Fruit fly (Drosophila melanogaster) whole organism, prepupa: ENCODE results near the gene vito.

Experiments
- Blimp-1 ChIP-seq: fragments of 200-800 bp; sonication (Bioruptor generic); optimal IDR thresholded peaks from 3 replicates; lab custom pipeline; 2017; ENCODE audit warnings: missing biosample characterization, missing genetic modification characterization, mild to moderate bottlenecking, moderate library complexity, missing genetic modification reagents
- CG11762 ChIP-seq: fragments of 200-800 bp; sonication (Bioruptor generic); optimal IDR thresholded peaks from 3 replicates; lab custom pipeline; 2016; ENCODE audit warnings: missing biosample characterization, missing genetic modification characterization; ENCODE audit not compliant: insufficient read depth
- CG11902 ChIP-seq: fragments of 200-800 bp; sonication (Bioruptor generic); optimal IDR thresholded peaks from 3 replicates; lab custom pipeline; 2016; ENCODE audit warnings: missing biosample characterization, missing genetic modification characterization
- CG15336 ChIP-seq: fragments of 200-800 bp; sonication (Bioruptor generic); IDR thresholded peaks from 2 replicates; pipeline ENCODE4 v1.3.6; 2022; ENCODE audit warnings: missing biosample characterization, missing genetic modification characterization
- CG1621 ChIP-seq: fragments of 200-800 bp; sonication (Bioruptor generic); optimal IDR thresholded peaks from 3 replicates; lab custom pipeline; 2018; ENCODE audit warnings: missing biosample characterization, mild to moderate bottlenecking, missing genetic modification characterization
- CG3032 ChIP-seq: fragments of 200-800 bp; optimal IDR thresholded peaks from 2 replicates; lab custom pipeline; 2019; ENCODE audit warnings: missing biosample characterization, mild to moderate bottlenecking, missing genetic modification characterization, moderate library complexity
- CG31627 ChIP-seq: fragments of 200-800 bp; sonication (Bioruptor generic); optimal IDR thresholded peaks from 3 replicates; lab custom pipeline; 2016; ENCODE audit warnings: missing biosample characterization, missing genetic modification characterization
- CG32006 ChIP-seq: fragments of 200-800 bp; sonication (Bioruptor generic); optimal IDR thresholded peaks from 3 replicates; lab custom pipeline; 2017; ENCODE audit warnings: missing biosample characterization, mild to moderate bottlenecking, missing genetic modification characterization
- CG34406 ChIP-seq: fragments of 200-800 bp; sonication (Bioruptor generic); optimal IDR thresholded peaks from 3 replicates; lab custom pipeline; 2016; ENCODE audit warnings: missing biosample characterization, missing genetic modification characterization
- CG6276 ChIP-seq: fragments of 200-800 bp; sonication (Bioruptor generic); optimal IDR thresholded peaks from 2 replicates; lab custom pipeline; 2017; ENCODE audit warnings: missing biosample characterization, mild to moderate bottlenecking, missing genetic modification characterization
- CG6792 ChIP-seq: fragments of 200-800 bp; sonication (Bioruptor generic); optimal IDR thresholded peaks from 3 replicates; lab custom pipeline; 2016; ENCODE audit warnings: missing biosample characterization, missing genetic modification characterization
- CG6808 ChIP-seq: fragments of 200-800 bp; sonication (Bioruptor generic); optimal IDR thresholded peaks from 3 replicates; lab custom pipeline; 2017; ENCODE audit warnings: missing biosample characterization, missing genetic modification characterization, mild to moderate bottlenecking, moderate library complexity, missing genetic modification reagents
- CG6854 ChIP-seq: fragments of 200-800 bp; sonication (Bioruptor generic); optimal IDR thresholded peaks from 2 replicates; lab custom pipeline; 2017; ENCODE audit warnings: missing biosample characterization, mild to moderate bottlenecking, missing genetic modification characterization
- CG8119 ChIP-seq: fragments of 200-800 bp; sonication (Bioruptor generic); IDR thresholded peaks from 3 replicates; pipeline ENCODE4 v1.3.6; 2022; ENCODE audit warnings: missing biosample characterization, missing genetic modification characterization
- CG8632 ChIP-seq: fragments of 200-800 bp; sonication (Bioruptor generic); optimal IDR thresholded peaks from 3 replicates; lab custom pipeline; 2016; ENCODE audit warnings: missing biosample characterization, missing genetic modification characterization
- Eip78C ChIP-seq: fragments of 200-800 bp; sonication (Bioruptor generic); peaks from one replicate; lab custom pipeline; 2016; ENCODE audit warnings: missing biosample characterization, missing genetic modification characterization
- Eip93F ChIP-seq: fragments of 200-800 bp; sonication (Bioruptor generic); optimal IDR thresholded peaks from 2 replicates; lab custom pipeline; 2016; ENCODE audit warnings: missing biosample characterization, mild to moderate bottlenecking, missing genetic modification characterization
- Ets21C ChIP-seq: fragments of 200-800 bp; sonication (Bioruptor generic); optimal IDR thresholded peaks from 3 replicates; lab custom pipeline; 2016; ENCODE audit warnings: missing biosample characterization, missing genetic modification characterization
- Ets96B ChIP-seq: fragments of 200-800 bp; optimal IDR thresholded peaks from 2 replicates; lab custom pipeline; 2019; ENCODE audit warnings: missing biosample characterization, mild to moderate bottlenecking, missing genetic modification characterization, moderate library complexity
- Hr38 ChIP-seq: sonication (Bioruptor generic); optimal IDR thresholded peaks from 2 replicates; lab custom pipeline; 2016; ENCODE audit warnings: missing biosample characterization, missing genetic modification characterization
- Hr39 ChIP-seq: fragments of 200-800 bp; sonication (Bioruptor generic); optimal IDR thresholded peaks from 2 replicates; lab custom pipeline; 2016; ENCODE audit warnings: missing biosample characterization, missing genetic modification characterization
- OdsH ChIP-seq: fragments of 200-800 bp; sonication (Bioruptor generic); optimal IDR thresholded peaks from 3 replicates; lab custom pipeline; 2016; ENCODE audit warnings: missing biosample characterization, missing genetic modification characterization
- Sox14 ChIP-seq: fragments of 200-800 bp; sonication (Bioruptor generic); optimal IDR thresholded peaks from 3 replicates; lab custom pipeline; 2016; ENCODE audit warnings: missing biosample characterization, missing genetic modification characterization
- cyc ChIP-seq: fragments of 200-800 bp; sonication (Bioruptor generic); optimal IDR thresholded peaks from 3 replicates; lab custom pipeline; 2016; ENCODE audit warnings: missing biosample characterization, missing genetic modification characterization
- dac ChIP-seq: fragments of 200-800 bp; sonication (Bioruptor generic); optimal IDR thresholded peaks from 2 replicates; lab custom pipeline; 2017; ENCODE audit warnings: missing biosample characterization, mild to moderate bottlenecking, missing genetic modification characterization
- esn ChIP-seq: fragments of 200-800 bp; sonication (Bioruptor generic); optimal IDR thresholded peaks from 2 replicates; lab custom pipeline; 2016; ENCODE audit warnings: missing biosample characterization, mild to moderate bottlenecking, missing genetic modification characterization, moderate library complexity
- fd59A ChIP-seq: fragments of 200-800 bp; sonication (Bioruptor generic); optimal IDR thresholded peaks from 2 replicates; lab custom pipeline; 2017; ENCODE audit warnings: missing biosample characterization, mild to moderate bottlenecking, missing genetic modification characterization, missing genetic modification reagents
- lz ChIP-seq: fragments of 200-800 bp; sonication (Bioruptor generic); optimal IDR thresholded peaks from 3 replicates; lab custom pipeline; 2016; ENCODE audit warnings: missing biosample characterization, missing genetic modification characterization
- net ChIP-seq: fragments of 200-800 bp; sonication (Bioruptor generic); optimal IDR thresholded peaks from 3 replicates; lab custom pipeline; 2016; ENCODE audit warnings: missing biosample characterization, missing genetic modification characterization
- salr ChIP-seq, 2 experiments: fragments of 200-800 bp; sonication (Bioruptor generic); optimal IDR thresholded peaks; 3 replicates each; lab custom pipeline; 2016 to 2018; ENCODE audit warnings: missing biosample characterization in 2 of 2, missing genetic modification characterization in 2 of 2, mild to moderate bottlenecking in 1 of 2
- spab ChIP-seq: fragments of 200-800 bp; sonication (Bioruptor generic); optimal IDR thresholded peaks from 2 replicates; lab custom pipeline; 2017; ENCODE audit warnings: missing biosample characterization, mild to moderate bottlenecking, missing genetic modification characterization, missing genetic modification reagents
- ss ChIP-seq, 2 experiments: fragments of 200-800 bp; sonication (Bioruptor generic); optimal IDR thresholded peaks; 2 replicates in 1 of 2; 3 replicates in 1 of 2; lab custom pipeline; 2017 to 2018; ENCODE audit warnings: mild to moderate bottlenecking in 2 of 2, missing biosample characterization in 2 of 2, missing genetic modification characterization in 2 of 2, moderate library complexity in 1 of 2
- topi ChIP-seq: fragments of 200-800 bp; sonication (Bioruptor generic); optimal IDR thresholded peaks from 3 replicates; lab custom pipeline; 2016; ENCODE audit warnings: missing biosample characterization, missing genetic modification characterization
- vri ChIP-seq: fragments of 200-800 bp; sonication (Bioruptor generic); optimal IDR thresholded peaks from 3 replicates; lab custom pipeline; 2016; ENCODE audit warnings: missing biosample characterization, mild to moderate bottlenecking, missing genetic modification characterization

The vito gene

DNA sequence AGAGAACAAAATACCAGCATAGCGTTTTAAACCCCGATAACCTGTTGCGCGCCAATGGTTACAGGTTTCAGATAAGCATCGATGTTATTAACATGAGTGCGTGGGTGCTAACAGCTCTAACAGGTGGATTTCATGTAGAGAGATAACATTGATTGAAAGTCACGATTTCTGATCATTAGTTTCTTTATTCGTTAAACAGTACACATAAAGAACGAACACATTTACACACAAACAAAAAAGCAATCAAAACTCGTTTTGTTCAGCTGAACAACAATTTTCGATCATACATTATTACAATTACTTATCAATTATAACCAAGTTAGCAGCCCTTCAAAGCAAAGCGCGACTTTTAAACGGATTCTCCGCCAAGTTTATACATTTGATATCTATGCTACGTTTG, 12.5 kb upstream of the vito start:
- no peak for TF ChIP-seq Hr38 (GFP tag; lab: Kevin White, UChicago)
- peak; percentile 27; the same call in 1 of the 2 replicates for TF ChIP-seq CG15336 (GFP tag; lab: Robert Waterston, UW)
- no peak for TF ChIP-seq net
- peak; percentile 36 for TF ChIP-seq topi (GFP tag; lab: Kevin White, UChicago)
- TF ChIP-seq CG8632 = peak; percentile 24
- peak; percentile 86 for TF ChIP-seq Eip78C (GFP tag; lab: Kevin White, UChicago)
- no peak for TF ChIP-seq Ets96B (tag; lab: Kevin White, UChicago)
- peak; percentile 37 for TF ChIP-seq cyc (GFP tag; lab: Kevin White, UChicago)
- TF ChIP-seq CG1621 = no peak
- TF ChIP-seq esn = peak; percentile 60
- peak; percentile 57 for TF ChIP-seq lz
- peak; percentile 17 for TF ChIP-seq CG31627
- TF ChIP-seq Hr39 (GFP tag; lab: Kevin White, UChicago) = peak; percentile 43
- no peak for TF ChIP-seq CG11762 (GFP tag; lab: Kevin White, UChicago)
- no peak for TF ChIP-seq OdsH (GFP tag; lab: Kevin White, UChicago)
- peak; percentile 34 for TF ChIP-seq CG3032 (tag; lab: Kevin White, UChicago)
- TF ChIP-seq Eip93F (GFP tag; lab: Kevin White, UChicago) = no peak

DNA sequence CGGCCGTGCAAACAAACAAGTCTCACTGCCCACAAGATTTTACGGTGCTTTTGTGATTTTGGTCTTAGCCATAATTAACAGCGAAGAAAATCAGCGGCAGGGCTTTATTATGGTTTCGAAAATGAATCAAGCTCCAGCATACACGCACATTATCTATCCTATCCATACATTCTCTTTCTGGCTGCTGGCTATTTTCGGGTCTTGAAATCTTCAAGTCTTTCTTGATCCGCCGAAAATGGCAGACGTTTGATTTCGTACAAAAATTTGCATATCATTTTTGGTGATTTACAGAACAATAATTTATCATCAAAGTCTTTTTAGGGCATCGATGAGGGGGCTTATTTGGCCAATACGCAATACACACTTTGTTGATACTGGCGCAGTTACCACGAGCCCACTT, 11.7 kb upstream of the vito start:
- TF ChIP-seq CG6792 = no peak
- TF ChIP-seq CG6808 (GFP tag; lab: Kevin White, UChicago) = no peak
- TF ChIP-seq Blimp-1 (GFP tag; lab: Kevin White, UChicago) = no peak
- no peak for TF ChIP-seq fd59A (GFP tag; lab: Kevin White, UChicago)
- no peak for TF ChIP-seq dac (GFP tag; lab: Kevin White, UChicago)
- no peak for TF ChIP-seq Sox14 (GFP tag; lab: Kevin White, UChicago)
- TF ChIP-seq lz = no peak
- no peak for TF ChIP-seq CG6854 (GFP tag; lab: Kevin White, UChicago)
- no peak for TF ChIP-seq CG6276
- no peak for TF ChIP-seq CG32006
- no peak for TF ChIP-seq vri (GFP tag; lab: Kevin White, UChicago)

- TF ChIP-seq salr (GFP tag; optimal IDR thresholded peaks at IDR 0.05; lab: Kevin White, UChicago) (no peak), CG8119 (GFP tag; lab: Robert Waterston, UW) (no peak), spab (GFP tag; lab: Kevin White, UChicago) (no peak), ss (GFP tag; optimal IDR thresholded peaks at IDR 0.05; lab: Kevin White, UChicago) (no peak), CG3032 (tag; lab: Kevin White, UChicago) (no peak), CG6808 (GFP tag; lab: Kevin White, UChicago) (no peak), CG6792 (no peak), CG34406 (GFP tag; lab: Kevin White, UChicago) (no peak), Hr39 (GFP tag; lab: Kevin White, UChicago) (no peak), CG11902 (no peak)
These were observed 10.3 kb upstream of the vito start for dm6 chr3L:5787476-5787875.

- TF ChIP-seq Blimp-1 (GFP tag; lab: Kevin White, UChicago) = peak; percentile 51
- no peak for TF ChIP-seq Ets21C (GFP tag; lab: Kevin White, UChicago)
These were observed 9.5 kb upstream of the vito start, which contains the start of gene Cralbp for dm6 chr3L:5786604-5787003. Gene Cralbp, minus strand, starts transcription at chr3L:5786718.
